Fruit fly (Drosophila melanogaster): Measurements from ENCODE around the gene CG1971.

- TF ChIP-seq CG14711 (tag; optimal IDR thresholded peaks at IDR 0.05) (no peak), bab1 (GFP tag; optimal IDR thresholded peaks at IDR 0.05) (no peak), ovo (GFP tag; optimal IDR thresholded peaks at IDR 0.05) (no peak), pad (GFP tag; optimal IDR thresholded peaks at IDR 0.05) (no peak), cic (GFP tag; optimal IDR thresholded peaks at IDR 0.05) (no peak), Hr96 (GFP tag; optimal IDR thresholded peaks at IDR 0.05) (no peak), kay (GFP tag; ENCODE audit: borderline replicate concordance) (no peak), CG33017 (tag; optimal IDR thresholded peaks at IDR 0.05) (no peak), CG1620 (GFP tag; optimal IDR thresholded peaks at IDR 0.05) (no peak), CG11617 (GFP tag; optimal IDR thresholded peaks at IDR 0.05) (no peak), CG5204 (GFP tag; optimal IDR thresholded peaks at IDR 0.05) (no peak)
These were observed 3.3 kb downstream of the CG1971 start for dm6 chr3R:31808571-31808970.

Data from whole organism, adult.